Fruit fly (Drosophila melanogaster): ENCODE results near the gene Rfk.

Rfk gene

dm6 chr3R:7911482-7911881 is 1.6 kb downstream of the Rfk start, which contains the start of gene Prat (continued):
- no peak for TF ChIP-seq ham (GFP tag; IDR thresholded peaks at IDR 0.05)
- TF ChIP-seq CG3065 (GFP tag; optimal IDR thresholded peaks at IDR 0.05) = no peak
- no peak for TF ChIP-seq org-1 (GFP tag; optimal IDR thresholded peaks at IDR 0.05)
- TF ChIP-seq Rx (GFP tag; IDR thresholded peaks at IDR 0.05) = no peak

dm6 chr3R:7907311-7907710 is 5.8 kb downstream of the Rfk start, which contains the start of the genes Taf7 and EMC1:
TSS of gene Taf7 (plus strand) at chr3R:7907333.
TSS of gene EMC1 (minus strand) at chr3R:7907363.
- TF ChIP-seq Hr3 (GFP tag; optimal IDR thresholded peaks at IDR 0.05) (peak; percentile 92), Aef1 (GFP tag; IDR thresholded peaks at IDR 0.05) (no peak), CG13287 (GFP tag; IDR thresholded peaks at IDR 0.05; ENCODE audit: partially characterized antibody) (peak; percentile 94), CG8924 (tag; optimal IDR thresholded peaks at IDR 0.05) (no peak), CG14050 (GFP tag; IDR thresholded peaks at IDR 0.05) (no peak), Mrtf (GFP tag; IDR thresholded peaks at IDR 0.05) (no peak), B-H1 (GFP tag; IDR thresholded peaks at IDR 0.05) (no peak), CG12942 (GFP tag; optimal IDR thresholded peaks at IDR 0.05) (peak; percentile 30), pita (GFP tag; optimal IDR thresholded peaks at IDR 0.05) (no peak), Myb (GFP tag; optimal IDR thresholded peaks at IDR 0.05) (peak; percentile 56), tin (GFP tag; optimal IDR thresholded peaks at IDR 0.05) (peak; percentile 34), ap (GFP tag; IDR thresholded peaks at IDR 0.05) (no peak), HLH54F (GFP tag; optimal IDR thresholded peaks at IDR 0.05) (peak; percentile 54), CG14667 (GFP tag; IDR thresholded peaks at IDR 0.05) (no peak), Abd-B (GFP tag; optimal IDR thresholded peaks at IDR 0.05) (no peak), gro (GFP tag; optimal IDR thresholded peaks at IDR 0.05) (peak; percentile 32), CG11696 (GFP tag; IDR thresholded peaks at IDR 0.05) (no peak), NC2α (GFP tag; optimal IDR thresholded peaks at IDR 0.05) (peak; percentile 25), toy (GFP tag; IDR thresholded peaks at IDR 0.05) (no peak), CG1602 (GFP tag; optimal IDR thresholded peaks at IDR 0.05) (peak; percentile 30), CG14965 (GFP tag; optimal IDR thresholded peaks at IDR 0.05; ENCODE audit: borderline replicate concordance) (no peak), CG17802 (tag; optimal IDR thresholded peaks at IDR 0.05) (peak; percentile 87), cwo (GFP tag; optimal IDR thresholded peaks at IDR 0.05) (no peak), crp (GFP tag; optimal IDR thresholded peaks at IDR 0.05) (peak in 1 of 2 experiments; percentile 49), CG4404 (GFP tag; IDR thresholded peaks at IDR 0.05) (peak; percentile 51; the same call in 1 of the 2 replicates), pfk (GFP tag; optimal IDR thresholded peaks at IDR 0.05) (no peak), CG4854 (GFP tag; optimal IDR thresholded peaks at IDR 0.05) (no peak), gem (tag; optimal IDR thresholded peaks at IDR 0.05) (no peak), CG6791 (GFP tag; IDR thresholded peaks at IDR 0.05; ENCODE audit: partially characterized antibody) (peak; percentile 91), CG9797 (GFP tag; optimal IDR thresholded peaks at IDR 0.05) (peak; percentile 49), oc (tag; optimal IDR thresholded peaks at IDR 0.05) (no peak), CG10366 (GFP tag; IDR thresholded peaks at IDR 0.05) (no peak), Ets97D (GFP tag; optimal IDR thresholded peaks at IDR 0.05) (peak; percentile 65), CG1647 (GFP tag; optimal IDR thresholded peaks at IDR 0.05) (peak; percentile 13), ro (GFP tag; IDR thresholded peaks at IDR 0.05) (no peak), CG16863 (GFP tag; optimal IDR thresholded peaks at IDR 0.05) (peak; percentile 19), Hmx (GFP tag; optimal IDR thresholded peaks at IDR 0.05) (no peak), CG8944 (GFP tag; optimal IDR thresholded peaks at IDR 0.05) (peak; percentile 46), Neu2 (GFP tag; optimal IDR thresholded peaks at IDR 0.05; ENCODE audit: borderline replicate concordance) (peak; percentile 46), CG12769 (tag; optimal IDR thresholded peaks at IDR 0.05) (no peak), exex (tag; optimal IDR thresholded peaks at IDR 0.05) (no peak), Mes4 (GFP tag; optimal IDR thresholded peaks at IDR 0.05) (peak; percentile 23), Oli (tag; optimal IDR thresholded peaks at IDR 0.05) (no peak), hbn (GFP tag; IDR thresholded peaks at IDR 0.05; ENCODE audit: partially characterized antibody) (peak; percentile 90), HHEX (GFP tag; optimal IDR thresholded peaks at IDR 0.05) (no peak), B-H2 (GFP tag; optimal IDR thresholded peaks at IDR 0.05) (no peak)
